Worm (Caenorhabditis elegans) whole organism, L2 larva: ENCODE results near the gene Y69H2.7.

ENCODE experiments used
- ZK546.5 ChIP-seq: sonication (generic microtip); optimal IDR thresholded peaks from 2 replicates; lab custom pipeline; 2017; ENCODE audit warnings: missing biosample characterization, missing genetic modification characterization
- alr-1 ChIP-seq: fragments of 150-350 bp; optimal IDR thresholded peaks from 2 replicates; lab custom pipeline; 2014; ENCODE audit warnings: missing biosample characterization, missing genetic modification characterization
- ama-1 ChIP-seq: fragments of 150-350 bp; optimal IDR thresholded peaks from 2 replicates; lab custom pipeline; 2018; ENCODE audit warnings: inconsistent platforms
- lin-11 ChIP-seq: fragments of 150-350 bp; sonication (generic microtip); optimal IDR thresholded peaks from 2 replicates; lab custom pipeline; 2014; ENCODE audit warnings: missing biosample characterization, missing genetic modification characterization, inconsistent platforms, mixed read lengths
- mdl-1 ChIP-seq, 2 experiments: fragments of 150-350 bp in 1 of 2; sonication (generic microtip) in 1 of 2; optimal IDR thresholded peaks; 2 replicates each; lab custom pipeline; 2017; ENCODE audit warnings: missing biosample characterization in 2 of 2, missing genetic modification characterization in 2 of 2
- nhr-25 ChIP-seq: fragments of 150-350 bp; sonication (generic microtip); optimal IDR thresholded peaks from 3 replicates; lab custom pipeline; 2014; ENCODE audit warnings: missing biosample characterization, missing genetic modification characterization

- TF ChIP-seq alr-1 (tag; lab: Kevin White, UChicago), result no peak
- no peak for TF ChIP-seq nhr-25 (tag; lab: Kevin White, UChicago)
- TF ChIP-seq lin-11 (tag; lab: Kevin White, UChicago), result no peak
- TF ChIP-seq ZK546.5 (tag; lab: Kevin White, UChicago), result no peak
- TF ChIP-seq mdl-1 (tag; optimal IDR thresholded peaks at IDR 0.05; lab: Kevin White, UChicago), result no peak
- TF ChIP-seq ama-1 (lab: Kevin White, UChicago), result no peak
These were observed 22.6 kb upstream of the Y69H2.7 start for ce11 chrV:18667179-18667578.
